Worm (Caenorhabditis elegans) whole organism, L4 larva: Measurements from ENCODE around the gene C46F9.6.
"Not testable (repeated sequence)": the region's sequence is repeated elsewhere in the genome, so short reads cannot be mapped to it uniquely, and the experiment has no call there.

Experiments used
- aly-2 ChIP-seq: sonication (generic microtip); optimal IDR thresholded peaks from 2 replicates; lab custom pipeline; 2018; ENCODE audit warnings: missing biosample characterization, missing genetic modification characterization
- gei-8 ChIP-seq: fragments of 200-800 bp; sonication (Bioruptor generic); optimal IDR thresholded peaks from 2 replicates; lab custom pipeline; 2018; ENCODE audit warnings: mild to moderate bottlenecking, missing genetic modification characterization, missing compliant biosample characterization
- mdl-1 ChIP-seq, 2 experiments: fragments of 150-350 bp in 1 of 2; sonication (generic microtip) in 1 of 2; optimal IDR thresholded peaks; 2 replicates each; lab custom pipeline; 2014 to 2017; ENCODE audit warnings: missing biosample characterization in 2 of 2, missing genetic modification characterization in 2 of 2
- snpc-4 ChIP-seq: fragments of 150-350 bp; optimal IDR thresholded peaks from 2 replicates; lab custom pipeline; 2014; ENCODE audit warnings: missing biosample characterization, missing genetic modification characterization

DNA sequence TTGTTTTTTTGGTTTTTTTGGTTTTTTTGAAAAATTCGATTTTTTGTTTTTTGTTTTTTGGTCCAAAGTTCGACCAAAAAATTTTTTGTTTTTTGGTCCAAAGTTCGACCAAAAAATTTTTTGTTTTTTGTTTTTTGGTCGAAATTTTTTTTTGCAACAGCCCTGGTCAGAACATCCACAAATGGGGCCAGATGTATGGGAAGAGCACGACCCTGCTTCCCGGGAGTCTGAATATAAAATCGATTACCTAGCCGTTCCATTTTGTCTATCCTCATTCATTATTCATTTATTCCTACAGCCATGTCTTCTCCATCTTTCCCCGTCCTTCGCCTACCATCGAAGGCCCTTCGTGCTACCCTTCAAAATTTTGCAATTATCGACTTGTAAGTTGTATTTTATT, 43.9 kb upstream of the C46F9.6 start, which contains the start of gene fbxb-95:
- not testable (repeated sequence) for TF ChIP-seq mdl-1 (tag; optimal IDR thresholded peaks at IDR 0.05; lab: Kevin White, UChicago); gei-8 (GFP tag; lab: Kevin White, UChicago); aly-2 (tag; lab: Kevin White, UChicago); snpc-4 (tag; lab: Kevin White, UChicago)
